Fruit fly (Drosophila melanogaster) whole organism, wandering third instar larva: ENCODE data around the gene Osi4.

Experiments
- Abd-B ChIP-seq: fragments of >200 bp; optimal IDR thresholded peaks from 2 replicates; lab custom pipeline; 2017; ENCODE audit warnings: missing biosample characterization, missing genetic modification characterization
- Dfd ChIP-seq: fragments of >200 bp; optimal IDR thresholded peaks from 2 replicates; lab custom pipeline; 2017; ENCODE audit warnings: missing biosample characterization, missing genetic modification characterization
- HLH106 ChIP-seq: fragments of 200-800 bp; optimal IDR thresholded peaks from 3 replicates; lab custom pipeline; 2019; ENCODE audit warnings: missing biosample characterization, mild to moderate bottlenecking, missing genetic modification characterization, moderate library complexity
- Myc ChIP-seq: fragments of >200 bp; optimal IDR thresholded peaks from 2 replicates; lab custom pipeline; 2017
- OdsH ChIP-seq: fragments of 200-800 bp; sonication (Bioruptor generic); optimal IDR thresholded peaks from 2 replicates; lab custom pipeline; 2016; ENCODE audit warnings: missing biosample characterization, mild to moderate bottlenecking, missing genetic modification characterization
- Sp1 ChIP-seq: fragments of 200-800 bp; sonication (Bioruptor generic); optimal IDR thresholded peaks from 3 replicates; lab custom pipeline; 2019; ENCODE audit warnings: missing biosample characterization, mild to moderate bottlenecking, missing genetic modification characterization, moderate library complexity
- ey ChIP-seq: fragments of 200-800 bp; sonication (Bioruptor generic); optimal IDR thresholded peaks from 2 replicates; lab custom pipeline; 2016; ENCODE audit warnings: missing biosample characterization, missing genetic modification characterization
- fru ChIP-seq: fragments of 200-800 bp; sonication (Bioruptor generic); optimal IDR thresholded peaks from 3 replicates; lab custom pipeline; 2016; ENCODE audit warnings: missing biosample characterization, mild to moderate bottlenecking, missing genetic modification characterization
- lola ChIP-seq: fragments of >200 bp; optimal IDR thresholded peaks from 2 replicates; lab custom pipeline; 2017; ENCODE audit warnings: missing biosample characterization, missing genetic modification characterization
- pan ChIP-seq: fragments of >200 bp; optimal IDR thresholded peaks from 2 replicates; lab custom pipeline; 2017
- psq ChIP-seq: fragments of 200-800 bp; sonication (Bioruptor generic); optimal IDR thresholded peaks from 3 replicates; lab custom pipeline; 2017; ENCODE audit warnings: missing biosample characterization, mild to moderate bottlenecking, missing genetic modification characterization, moderate library complexity
- sv ChIP-seq: fragments of 200-800 bp; sonication (Bioruptor generic); optimal IDR thresholded peaks from 3 replicates; lab custom pipeline; 2016; ENCODE audit warnings: missing biosample characterization, missing genetic modification characterization

dm6 chr3R:6241289-6241688 is 19.7 kb upstream of the Osi4 start:
- no peak for TF ChIP-seq psq (GFP tag; lab: Kevin White, UChicago)
- no peak for TF ChIP-seq HLH106 (tag; lab: Kevin White, UChicago)
- no peak for TF ChIP-seq Sp1 (GFP tag; lab: Kevin White, UChicago)
- TF ChIP-seq fru = no peak
- TF ChIP-seq Abd-B (GFP tag; lab: Kevin White, UChicago) = no peak
- TF ChIP-seq OdsH (GFP tag; lab: Kevin White, UChicago) = no peak
- no peak for TF ChIP-seq pan (lab: Kevin White, UChicago)
- TF ChIP-seq ey (GFP tag; lab: Kevin White, UChicago) = no peak
- no peak for TF ChIP-seq Myc
- no peak for TF ChIP-seq lola
- no peak for TF ChIP-seq sv (GFP tag; lab: Kevin White, UChicago)
- TF ChIP-seq Dfd (GFP tag; lab: Kevin White, UChicago) = no peak
